Worm (Caenorhabditis elegans): Measurements from ENCODE around the gene hsd-2.

The hsd-2 gene

ce11 chrX:4965592-4965991, 39.4 kb upstream of the hsd-2 start:
- peak; percentile 51 for TF ChIP-seq unc-55 (GFP tag; optimal IDR thresholded peaks at IDR 0.05)
- no peak for TF ChIP-seq F13H6.1 (tag; optimal IDR thresholded peaks at IDR 0.05)
- no peak for TF ChIP-seq snpc-4 (tag; optimal IDR thresholded peaks at IDR 0.05)
- no peak for TF ChIP-seq sem-4 (tag; optimal IDR thresholded peaks at IDR 0.05)
- peak; percentile 2 for TF ChIP-seq mab-5 (tag; optimal IDR thresholded peaks at IDR 0.05)
- no peak for TF ChIP-seq lin-13 (GFP tag; optimal IDR thresholded peaks at IDR 0.05)
- TF ChIP-seq ceh-82 (tag; optimal IDR thresholded peaks at IDR 0.05): no peak
- no peak for TF ChIP-seq Y55F3AM.14 (GFP tag; optimal IDR thresholded peaks at IDR 0.05)
- TF ChIP-seq sma-9 (GFP tag; optimal IDR thresholded peaks at IDR 0.05): no peak
- no peak for TF ChIP-seq sma-9 (tag; optimal IDR thresholded peaks at IDR 0.05)
- TF ChIP-seq ztf-4 (tag; optimal IDR thresholded peaks at IDR 0.05): no peak
- no peak for TF ChIP-seq alr-1 (tag; optimal IDR thresholded peaks at IDR 0.05)
- no peak for TF ChIP-seq lsy-2 (tag; optimal IDR thresholded peaks at IDR 0.05)
- TF ChIP-seq nhr-237 (tag; optimal IDR thresholded peaks at IDR 0.05): no peak

DNA sequence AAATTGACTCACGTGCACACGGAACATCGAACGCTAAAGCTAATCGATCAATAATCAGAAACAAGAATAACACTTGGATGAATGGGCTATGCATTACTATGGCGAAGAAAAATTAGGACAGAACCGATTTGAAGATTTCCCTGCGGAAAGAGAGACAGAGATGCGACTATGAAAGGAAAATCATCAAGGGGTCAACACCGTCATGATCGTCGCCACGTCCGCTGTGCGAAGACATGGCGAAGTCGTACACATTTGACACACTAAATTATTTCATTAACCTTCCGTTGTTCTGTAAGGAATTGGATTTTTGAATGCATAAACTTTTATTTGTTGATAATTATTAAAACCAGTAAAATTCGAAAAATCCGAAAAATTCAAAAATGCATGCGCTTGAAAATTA, 35.8 kb upstream of the hsd-2 start, which contains the start of gene M03F4.6:
Gene M03F4.6 (minus strand): TSS at position 101 of the 400 bp plus-strand sequence.
- peak; percentile 32 for TF ChIP-seq blmp-1 (tag; optimal IDR thresholded peaks at IDR 0.05; ENCODE audit: insufficient read depth)
- TF ChIP-seq dmd-4 (tag; optimal IDR thresholded peaks at IDR 0.05): no peak
- peak; percentile 65 for TF ChIP-seq sem-4 (tag; optimal IDR thresholded peaks at IDR 0.05)
- TF ChIP-seq nhr-6 (tag; optimal IDR thresholded peaks at IDR 0.05): no peak
- peak; percentile 0 for TF ChIP-seq lin-13 (GFP tag; optimal IDR thresholded peaks at IDR 0.05)
- TF ChIP-seq sma-9 (GFP tag; optimal IDR thresholded peaks at IDR 0.05): peak; percentile 68
- TF ChIP-seq sma-9 (tag; optimal IDR thresholded peaks at IDR 0.05): no peak
- peak; percentile 9 for TF ChIP-seq C34F6.9 (tag; optimal IDR thresholded peaks at IDR 0.05)
- peak; percentile 76 for TF ChIP-seq ztf-4 (tag; optimal IDR thresholded peaks at IDR 0.05)
- TF ChIP-seq nhr-21 (tag; optimal IDR thresholded peaks at IDR 0.05): peak; percentile 20
- TF ChIP-seq unc-62 (GFP tag; optimal IDR thresholded peaks at IDR 0.05): no peak
- TF ChIP-seq aly-2 (tag; optimal IDR thresholded peaks at IDR 0.05): no peak
- no peak for TF ChIP-seq nhr-77 (tag; optimal IDR thresholded peaks at IDR 0.05)
- TF ChIP-seq lsy-2 (tag; optimal IDR thresholded peaks at IDR 0.05): peak in 1 of 2 experiments; percentile 54
- no peak for TF ChIP-seq lin-39 (tag; optimal IDR thresholded peaks at IDR 0.05)
- no peak for TF ChIP-seq elt-3 (tag; optimal IDR thresholded peaks at IDR 0.05)

DNA sequence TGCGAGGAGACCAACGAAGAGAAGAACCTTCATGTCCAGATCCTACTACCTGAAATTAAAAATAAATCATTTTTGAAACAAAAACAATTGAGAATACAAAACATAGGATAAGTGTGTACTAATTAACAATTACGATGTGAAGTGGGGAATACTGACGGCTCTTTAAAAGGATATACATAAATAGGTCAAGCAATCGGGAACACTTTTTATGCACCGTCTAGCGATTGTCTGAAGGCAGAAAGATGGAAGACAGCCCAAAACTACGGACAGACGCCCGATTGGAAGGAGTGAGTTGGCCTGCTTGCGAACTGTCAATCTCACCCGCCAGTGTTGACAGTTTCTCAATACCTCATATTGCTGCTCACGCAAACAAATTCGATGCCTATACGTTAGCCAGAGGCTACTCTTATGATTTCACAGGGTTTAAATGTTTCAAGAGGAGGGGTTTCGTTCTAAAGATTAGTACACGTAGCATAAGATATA, 34.1 kb upstream of the hsd-2 start, which contains the start of gene calu-1:
Gene calu-1 (minus strand): TSS at position 51 of the 483 bp plus-strand sequence.
- TF ChIP-seq lsy-2 (tag; optimal IDR thresholded peaks at IDR 0.05): no peak
- no peak for TF ChIP-seq unc-62 (GFP tag; optimal IDR thresholded peaks at IDR 0.05)
- no peak for TF ChIP-seq zag-1 (tag; optimal IDR thresholded peaks at IDR 0.05)
- no peak for TF ChIP-seq mdl-1 (tag; optimal IDR thresholded peaks at IDR 0.05)
- TF ChIP-seq nhr-6 (tag; optimal IDR thresholded peaks at IDR 0.05): no peak
- TF ChIP-seq ztf-4 (tag; optimal IDR thresholded peaks at IDR 0.05): no peak
- TF ChIP-seq dmd-4 (tag; optimal IDR thresholded peaks at IDR 0.05): no peak
- TF ChIP-seq C34F6.9 (tag; optimal IDR thresholded peaks at IDR 0.05): no peak
- TF ChIP-seq elt-1 (tag; optimal IDR thresholded peaks at IDR 0.05): no peak
- no peak for TF ChIP-seq fos-1 (tag; optimal IDR thresholded peaks at IDR 0.05)
- no peak for TF ChIP-seq skn-1 (tag; optimal IDR thresholded peaks at IDR 0.05)
- TF ChIP-seq nhr-77 (tag; optimal IDR thresholded peaks at IDR 0.05): no peak
- TF ChIP-seq blmp-1 (tag; optimal IDR thresholded peaks at IDR 0.05; ENCODE audit: insufficient read depth): no peak
- TF ChIP-seq nhr-11 (tag; optimal IDR thresholded peaks at IDR 0.05): no peak
- no peak for TF ChIP-seq unc-39 (tag; optimal IDR thresholded peaks at IDR 0.05)
- TF ChIP-seq ceh-82 (tag; optimal IDR thresholded peaks at IDR 0.05): no peak
- TF ChIP-seq nhr-10 (tag; optimal IDR thresholded peaks at IDR 0.05): no peak
- TF ChIP-seq F13H6.1 (tag; optimal IDR thresholded peaks at IDR 0.05): no peak

DNA sequence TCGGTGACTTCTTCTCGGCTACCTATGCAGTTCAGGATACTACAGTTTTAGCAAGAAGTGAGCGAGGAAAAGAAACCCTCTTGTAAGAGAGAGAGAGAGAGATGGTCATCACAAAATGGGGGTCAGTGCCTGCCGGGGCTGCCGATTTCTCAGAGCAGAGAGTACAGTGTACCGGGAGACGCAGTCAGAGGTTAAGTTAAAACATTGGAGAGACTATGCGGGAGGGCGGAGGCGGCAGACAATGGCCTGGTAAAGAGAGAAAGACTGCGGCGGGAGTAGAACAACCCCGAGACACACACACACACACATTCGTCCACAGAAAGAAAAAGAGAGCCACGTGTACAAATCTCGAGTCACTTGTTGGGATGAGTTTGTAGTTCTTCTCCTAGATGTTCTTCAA, 33.6 kb upstream of the hsd-2 start:
- TF ChIP-seq blmp-1 (tag; optimal IDR thresholded peaks at IDR 0.05; ENCODE audit: insufficient read depth) (peak; percentile 41), snpc-4 (tag; optimal IDR thresholded peaks at IDR 0.05) (no peak), nhr-25 (tag; optimal IDR thresholded peaks at IDR 0.05) (peak; percentile 51), sma-3 (GFP tag; optimal IDR thresholded peaks at IDR 0.05) (peak; percentile 2), nhr-21 (tag; optimal IDR thresholded peaks at IDR 0.05) (no peak), lin-39 (tag; optimal IDR thresholded peaks at IDR 0.05) (no peak), ceh-82 (tag; optimal IDR thresholded peaks at IDR 0.05) (no peak), mbf-1 (tag; optimal IDR thresholded peaks at IDR 0.05) (no peak), lin-11 (tag; optimal IDR thresholded peaks at IDR 0.05) (no peak), F13H6.1 (tag; optimal IDR thresholded peaks at IDR 0.05) (peak; percentile 79), nhr-77 (tag; optimal IDR thresholded peaks at IDR 0.05) (no peak), R02D3.7 (tag; optimal IDR thresholded peaks at IDR 0.05) (no peak), sem-4 (tag; optimal IDR thresholded peaks at IDR 0.05) (peak; percentile 40), lsy-2 (tag; optimal IDR thresholded peaks at IDR 0.05) (peak; percentile 2 to 40), nhr-12 (tag; optimal IDR thresholded peaks at IDR 0.05) (no peak), egl-27 (tag; optimal IDR thresholded peaks at IDR 0.05) (no peak), skn-1 (tag; optimal IDR thresholded peaks at IDR 0.05) (no peak), gmeb-1 (tag; optimal IDR thresholded peaks at IDR 0.05) (no peak), nhr-23 (tag; optimal IDR thresholded peaks at IDR 0.05) (no peak), dmd-4 (tag; optimal IDR thresholded peaks at IDR 0.05) (no peak), sma-9 (GFP tag; optimal IDR thresholded peaks at IDR 0.05) (peak; percentile 41), sma-9 (tag; optimal IDR thresholded peaks at IDR 0.05) (no peak), ztf-11 (tag; optimal IDR thresholded peaks at IDR 0.05) (no peak), ceh-16 (tag; optimal IDR thresholded peaks at IDR 0.05) (peak; percentile 34), mab-5 (tag; optimal IDR thresholded peaks at IDR 0.05) (no peak), ztf-4 (tag; optimal IDR thresholded peaks at IDR 0.05) (no peak), unc-62 (GFP tag; optimal IDR thresholded peaks at IDR 0.05) (no peak), mdl-1 (tag; optimal IDR thresholded peaks at IDR 0.05) (peak in 1 of 2 experiments; percentile 74), unc-39 (tag; optimal IDR thresholded peaks at IDR 0.05) (no peak), Y55F3AM.14 (GFP tag; optimal IDR thresholded peaks at IDR 0.05) (no peak), nhr-129 (tag; optimal IDR thresholded peaks at IDR 0.05) (peak; percentile 84)
